Fruit fly (Drosophila melanogaster): ENCODE data around the gene CG13689.

The CG13689 gene

dm6 chr2L:606165-606564, 3.6 kb downstream of the CG13689 start (continued):
- TF ChIP-seq CG10462 (GFP tag; optimal IDR thresholded peaks at IDR 0.05) (no peak), CG4730 (GFP tag; IDR thresholded peaks at IDR 0.05) (no peak), CG8765 (GFP tag; IDR thresholded peaks at IDR 0.05) (peak; percentile 67; the same call in 1 of the 2 replicates), cad (GFP tag; optimal IDR thresholded peaks at IDR 0.05) (no peak), CG3163 (GFP tag; optimal IDR thresholded peaks at IDR 0.05) (no peak), Blimp-1 (GFP tag; optimal IDR thresholded peaks at IDR 0.05) (no peak), NFAT (GFP tag; IDR thresholded peaks at IDR 0.05) (no peak), CG10274 (GFP tag; optimal IDR thresholded peaks at IDR 0.05) (no peak), peb (GFP tag; IDR thresholded peaks at IDR 0.05) (peak; percentile 71), CG13123 (GFP tag; optimal IDR thresholded peaks at IDR 0.05) (no peak), fd102C (GFP tag; optimal IDR thresholded peaks at IDR 0.05) (peak; percentile 22), bbx (GFP tag; IDR thresholded peaks at IDR 0.05; ENCODE audit: partially characterized antibody) (no peak), CG33213 (GFP tag; optimal IDR thresholded peaks at IDR 0.05) (no peak), CG6765 (GFP tag; optimal IDR thresholded peaks at IDR 0.05) (no peak), Atf-2 (GFP tag; optimal IDR thresholded peaks at IDR 0.05) (peak; percentile 11), shn (GFP tag; optimal IDR thresholded peaks at IDR 0.05) (peak; percentile 12), NK7.1 (GFP tag; optimal IDR thresholded peaks at IDR 0.05) (no peak), seq (GFP tag; IDR thresholded peaks at IDR 0.05) (no peak), CG32772 (GFP tag; IDR thresholded peaks at IDR 0.05) (peak; percentile 29; the same call in 1 of the 2 replicates), CG13624 (GFP tag; optimal IDR thresholded peaks at IDR 0.05) (no peak), ci (GFP tag; IDR thresholded peaks at IDR 0.05) (peak; percentile 68; the same call in 2 of the 3 replicates), Mrtf (GFP tag; IDR thresholded peaks at IDR 0.05) (peak; percentile 28; the same call in 1 of the 3 replicates), CkIIα-i1 (GFP tag; IDR thresholded peaks at IDR 0.05) (no peak), gem (tag; optimal IDR thresholded peaks at IDR 0.05) (peak; percentile 67), CG6254 (GFP tag; optimal IDR thresholded peaks at IDR 0.05) (no peak), sisA (GFP tag; IDR thresholded peaks at IDR 0.05) (peak; percentile 51), CG12236 (GFP tag; optimal IDR thresholded peaks at IDR 0.05) (peak; percentile 11), CG10321 (GFP tag; IDR thresholded peaks at IDR 0.05) (no peak), sc (optimal IDR thresholded peaks at IDR 0.05) (no peak), sc (GFP tag; optimal IDR thresholded peaks at IDR 0.05) (peak; percentile 41), CG11085 (GFP tag; IDR thresholded peaks at IDR 0.05) (no peak), CG17359 (tag; optimal IDR thresholded peaks at IDR 0.05) (no peak), dmrt11E (tag; optimal IDR thresholded peaks at IDR 0.05) (peak; percentile 77), Neu2 (GFP tag; optimal IDR thresholded peaks at IDR 0.05; ENCODE audit: borderline replicate concordance) (no peak), Gsc (GFP tag; IDR thresholded peaks at IDR 0.05) (peak; percentile 41), zfh2 (GFP tag; optimal IDR thresholded peaks at IDR 0.05) (no peak), CG16813 (GFP tag; IDR thresholded peaks at IDR 0.05; ENCODE audit: partially characterized antibody) (no peak), CG8944 (GFP tag; optimal IDR thresholded peaks at IDR 0.05) (no peak), tio (GFP tag; optimal IDR thresholded peaks at IDR 0.05) (peak; percentile 36), row (GFP tag; IDR thresholded peaks at IDR 0.05) (peak; percentile 57; the same call in 2 of the 3 replicates), CG16779 (GFP tag; IDR thresholded peaks at IDR 0.05) (no peak), CG10366 (GFP tag; IDR thresholded peaks at IDR 0.05) (peak; percentile 26; the same call in 1 of the 2 replicates), run (tag; optimal IDR thresholded peaks at IDR 0.05) (no peak), CG18619 (GFP tag; optimal IDR thresholded peaks at IDR 0.05) (no peak), CG8924 (tag; optimal IDR thresholded peaks at IDR 0.05) (peak; percentile 33), lmd (GFP tag; IDR thresholded peaks at IDR 0.05) (no peak; the same call in 1 of the 2 replicates), Nf-YB (GFP tag; optimal IDR thresholded peaks at IDR 0.05) (no peak), CG30431 (GFP tag; optimal IDR thresholded peaks at IDR 0.05) (peak; percentile 43), rib (GFP tag; IDR thresholded peaks at IDR 0.05) (no peak), Sin3A (optimal IDR thresholded peaks at IDR 0.05) (no peak), Optix (GFP tag; IDR thresholded peaks at IDR 0.05) (peak; percentile 56; the same call in 1 of the 3 replicates), CG10565 (GFP tag; optimal IDR thresholded peaks at IDR 0.05) (no peak), insv (GFP tag; optimal IDR thresholded peaks at IDR 0.05) (no peak)

Data from whole organism, embryonic.